Worm (Caenorhabditis elegans): ENCODE data around the gene sra-7.

ce11 chrII:9586734-9587209 is 42.3 kb downstream of the sra-7 start, which contains the start of gene ugt-58:
- TF ChIP-seq fos-1 (tag; optimal IDR thresholded peaks at IDR 0.05) (no peak), ceh-82 (tag; optimal IDR thresholded peaks at IDR 0.05) (no peak), unc-39 (tag; optimal IDR thresholded peaks at IDR 0.05) (no peak)

Data from whole organism, L3 larva.